Fruit fly (Drosophila melanogaster) whole organism, embryonic: ENCODE results near the gene CG13408.
A peak's percentile ranks its signal among the peaks of the same experiment; 100 is the strongest.

Experiments used
- Aef1 ChIP-seq: fragments of 200-800 bp; sonication (Bioruptor generic); IDR thresholded peaks from 3 replicates; pipeline ENCODE4 v1.3.6; 2022; ENCODE audit warnings: missing biosample characterization, missing genetic modification characterization
- CG10543 ChIP-seq: fragments of 200-800 bp; sonication (Bioruptor generic); optimal IDR thresholded peaks from 3 replicates; lab custom pipeline; 2017; ENCODE audit warnings: missing biosample characterization, mild to moderate bottlenecking, missing genetic modification characterization, moderate library complexity
- CG15514 ChIP-seq: fragments of 200-800 bp; sonication (Bioruptor generic); optimal IDR thresholded peaks from 3 replicates; lab custom pipeline; 2017; ENCODE audit warnings: missing biosample characterization, missing genetic modification characterization, mild to moderate bottlenecking, moderate library complexity, missing genetic modification reagents
- CG18476 ChIP-seq: fragments of 200-800 bp; sonication (Bioruptor generic); optimal IDR thresholded peaks from 2 replicates; lab custom pipeline; 2016; ENCODE audit warnings: missing biosample characterization, mild to moderate bottlenecking, missing genetic modification characterization
- CG18619 ChIP-seq: fragments of 200-800 bp; sonication (Bioruptor generic); optimal IDR thresholded peaks from 3 replicates; lab custom pipeline; 2017; ENCODE audit warnings: missing biosample characterization, mild to moderate bottlenecking, missing genetic modification characterization
- CG2875 ChIP-seq: fragments of 200-800 bp; sonication (Bioruptor generic); optimal IDR thresholded peaks from 2 replicates; lab custom pipeline; 2017; ENCODE audit warnings: missing biosample characterization, mild to moderate bottlenecking, missing genetic modification characterization, missing genetic modification reagents
- CG31388 ChIP-seq: fragments of 200-800 bp; sonication (Bioruptor generic); optimal IDR thresholded peaks from 2 replicates; lab custom pipeline; 2016; ENCODE audit warnings: missing biosample characterization, missing genetic modification characterization
- CG33557 ChIP-seq: fragments of 200-800 bp; sonication (Bioruptor generic); optimal IDR thresholded peaks from 2 replicates; lab custom pipeline; 2019; ENCODE audit warnings: missing biosample characterization, mild to moderate bottlenecking, missing genetic modification characterization, moderate library complexity
- CG34224 ChIP-seq: fragments of 200-800 bp; sonication (Bioruptor generic); IDR thresholded peaks from 3 replicates; pipeline ENCODE4 v1.3.6; 2022; ENCODE audit warnings: missing biosample characterization, missing genetic modification characterization; ENCODE audit not compliant: partially characterized antibody
- CG34422 ChIP-seq: fragments of 200-800 bp; sonication (Bioruptor generic); IDR thresholded peaks from 3 replicates; pipeline ENCODE4 v1.3.6; 2022; ENCODE audit warnings: missing biosample characterization, missing genetic modification characterization
- CG4328 ChIP-seq: fragments of 200-800 bp; sonication (Bioruptor generic); optimal IDR thresholded peaks from 3 replicates; lab custom pipeline; 2017; ENCODE audit warnings: missing biosample characterization, missing genetic modification reagents, missing genetic modification characterization
- CG6654 ChIP-seq: fragments of 200-800 bp; sonication (Bioruptor generic); optimal IDR thresholded peaks from 2 replicates; lab custom pipeline; 2017; ENCODE audit warnings: missing biosample characterization, mild to moderate bottlenecking, missing genetic modification characterization
- CG6683 ChIP-seq: fragments of 200-800 bp; sonication (Bioruptor generic); optimal IDR thresholded peaks from 2 replicates; lab custom pipeline; 2017; ENCODE audit warnings: missing biosample characterization, mild to moderate bottlenecking, missing genetic modification characterization, missing genetic modification reagents
- CG7928 ChIP-seq: fragments of 200-800 bp; sonication (Bioruptor generic); optimal IDR thresholded peaks from 2 replicates; lab custom pipeline; 2017; ENCODE audit warnings: missing biosample characterization, mild to moderate bottlenecking, missing genetic modification characterization
- CG8359 ChIP-seq: fragments of 200-800 bp; sonication (Bioruptor generic); optimal IDR thresholded peaks from 2 replicates; lab custom pipeline; 2017; ENCODE audit warnings: missing biosample characterization, mild to moderate bottlenecking, missing genetic modification characterization, borderline replicate concordance
- CG8388 ChIP-seq: fragments of 200-800 bp; sonication (Bioruptor generic); optimal IDR thresholded peaks from 2 replicates; lab custom pipeline; 2019; ENCODE audit warnings: missing biosample characterization, mild to moderate bottlenecking, missing genetic modification characterization, moderate library complexity
- CG8765 ChIP-seq: fragments of 200-800 bp; sonication (Bioruptor generic); IDR thresholded peaks from 2 replicates; pipeline ENCODE4 v1.3.6; 2022; ENCODE audit warnings: missing biosample characterization, missing genetic modification characterization
- CG9727 ChIP-seq: fragments of 200-800 bp; sonication (Bioruptor generic); optimal IDR thresholded peaks from 3 replicates; lab custom pipeline; 2017; ENCODE audit warnings: missing biosample characterization, mild to moderate bottlenecking, missing genetic modification characterization
- CrebB ChIP-seq: fragments of 200-800 bp; sonication (Bioruptor generic); optimal IDR thresholded peaks from 3 replicates; lab custom pipeline; 2018; ENCODE audit warnings: missing biosample characterization, mild to moderate bottlenecking, missing genetic modification characterization
- Dad ChIP-seq: fragments of 200-800 bp; sonication (Bioruptor generic); optimal IDR thresholded peaks from 3 replicates; lab custom pipeline; 2016; ENCODE audit warnings: missing biosample characterization, missing genetic modification characterization
- Dfd ChIP-seq, 2 experiments: fragments of >200 bp; optimal IDR thresholded peaks; 2 replicates each; lab custom pipeline; 2017; ENCODE audit warnings: missing biosample characterization in 2 of 2, missing genetic modification characterization in 2 of 2
- E2f1 ChIP-seq: fragments of 200-800 bp; sonication (Bioruptor generic); IDR thresholded peaks from 2 replicates; pipeline ENCODE4 v1.3.6; 2022; ENCODE audit warnings: missing biosample characterization, missing genetic modification characterization
- Fer1 ChIP-seq: fragments of 200-800 bp; sonication (Bioruptor generic); optimal IDR thresholded peaks from 2 replicates; lab custom pipeline; 2017; ENCODE audit warnings: missing biosample characterization, mild to moderate bottlenecking, missing genetic modification characterization
- Hand ChIP-seq: fragments of 200-800 bp; sonication (Bioruptor generic); optimal IDR thresholded peaks from 2 replicates; lab custom pipeline; 2017; ENCODE audit warnings: mild to moderate bottlenecking, missing biosample characterization, missing genetic modification reagents, missing genetic modification characterization
- Lhr ChIP-seq: fragments of 200-800 bp; sonication (Bioruptor generic); optimal IDR thresholded peaks from 3 replicates; lab custom pipeline; 2017; ENCODE audit warnings: mild to moderate bottlenecking, missing biosample characterization, missing genetic modification reagents, missing genetic modification characterization
- Oaz ChIP-seq: fragments of 200-800 bp; sonication (Bioruptor generic); IDR thresholded peaks from 2 replicates; pipeline ENCODE4 v1.3.6; 2022; ENCODE audit warnings: missing biosample characterization, missing genetic modification characterization
- Ravus ChIP-seq: fragments of 200-800 bp; sonication (Bioruptor generic); IDR thresholded peaks from 2 replicates; pipeline ENCODE4 v1.3.6; 2022; ENCODE audit warnings: missing biosample characterization, missing genetic modification characterization
- Side ChIP-seq: fragments of 200-800 bp; sonication (Bioruptor generic); optimal IDR thresholded peaks from 2 replicates; lab custom pipeline; 2016; ENCODE audit warnings: missing biosample characterization, missing genetic modification characterization
- Sox102F ChIP-seq: fragments of 200-800 bp; sonication (Bioruptor generic); optimal IDR thresholded peaks from 2 replicates; lab custom pipeline; 2018; ENCODE audit warnings: missing biosample characterization, mild to moderate bottlenecking, missing genetic modification characterization, moderate library complexity
- Usf ChIP-seq: fragments of 200-800 bp; sonication (Bioruptor generic); optimal IDR thresholded peaks from 2 replicates; lab custom pipeline; 2017; ENCODE audit warnings: missing genotype, missing biosample characterization, missing genetic modification characterization
- chm ChIP-seq: fragments of 200-800 bp; sonication (Bioruptor generic); IDR thresholded peaks from 2 replicates; pipeline ENCODE4 v1.3.6; 2022; ENCODE audit warnings: missing biosample characterization, missing genetic modification characterization
- cwo ChIP-seq: fragments of 200-800 bp; sonication (Bioruptor generic); optimal IDR thresholded peaks from 3 replicates; lab custom pipeline; 2017; ENCODE audit warnings: missing biosample characterization, missing genetic modification characterization, mild to moderate bottlenecking, moderate library complexity, missing genetic modification reagents
- dmrt11E ChIP-seq: fragments of 200-800 bp; sonication (Bioruptor generic); optimal IDR thresholded peaks from 3 replicates; lab custom pipeline; 2018; ENCODE audit warnings: missing biosample characterization, mild to moderate bottlenecking, missing genetic modification characterization, moderate library complexity
- dmrt99B ChIP-seq: fragments of 200-800 bp; sonication (Bioruptor generic); optimal IDR thresholded peaks from 2 replicates; lab custom pipeline; 2018; ENCODE audit warnings: missing biosample characterization, mild to moderate bottlenecking, missing genetic modification characterization, moderate library complexity
- esg ChIP-seq: fragments of 200-800 bp; sonication (Bioruptor generic); conservative IDR thresholded peaks from 2 replicates; pipeline ENCODE4 v1.3.6; 2022; ENCODE audit warnings: missing biosample characterization, missing genetic modification characterization
- fd102C ChIP-seq: fragments of 200-800 bp; sonication (Bioruptor generic); optimal IDR thresholded peaks from 2 replicates; lab custom pipeline; 2018; ENCODE audit warnings: missing biosample characterization, mild to moderate bottlenecking, missing genetic modification characterization, moderate library complexity
- fu2 ChIP-seq: fragments of 200-800 bp; sonication (Bioruptor generic); optimal IDR thresholded peaks from 2 replicates; lab custom pipeline; 2016; ENCODE audit warnings: missing biosample characterization, missing genetic modification characterization
- gce ChIP-seq: fragments of 200-800 bp; sonication (Bioruptor generic); IDR thresholded peaks from 3 replicates; pipeline ENCODE4 v1.3.6; 2022; ENCODE audit warnings: missing biosample characterization, missing genetic modification characterization
- gcm2 ChIP-seq: fragments of 200-800 bp; sonication (Bioruptor generic); optimal IDR thresholded peaks from 2 replicates; lab custom pipeline; 2016; ENCODE audit warnings: missing biosample characterization, missing genetic modification characterization
- gem ChIP-seq: fragments of 200-800 bp; sonication (Bioruptor generic); optimal IDR thresholded peaks from 2 replicates; lab custom pipeline; 2019; ENCODE audit warnings: missing biosample characterization, mild to moderate bottlenecking, missing genetic modification characterization, moderate library complexity
- gfzf ChIP-seq: fragments of 200-800 bp; sonication (Bioruptor generic); optimal IDR thresholded peaks from 2 replicates; lab custom pipeline; 2016; ENCODE audit warnings: missing biosample characterization, mild to moderate bottlenecking, missing genetic modification characterization, moderate library complexity
- ind ChIP-seq: fragments of 200-800 bp; sonication (Bioruptor generic); optimal IDR thresholded peaks from 3 replicates; lab custom pipeline; 2016; ENCODE audit warnings: missing biosample characterization, missing genetic modification characterization
- jumu ChIP-seq: fragments of 200-800 bp; sonication (Bioruptor generic); optimal IDR thresholded peaks from 3 replicates; lab custom pipeline; 2016; ENCODE audit warnings: missing biosample characterization, missing genetic modification characterization
- kah ChIP-seq: fragments of 200-800 bp; sonication (Bioruptor generic); optimal IDR thresholded peaks from 2 replicates; lab custom pipeline; 2018; ENCODE audit warnings: missing biosample characterization, mild to moderate bottlenecking, missing genetic modification characterization
- lmd ChIP-seq: fragments of 200-800 bp; sonication (Bioruptor generic); IDR thresholded peaks from 2 replicates; pipeline ENCODE4 v1.3.6; 2022; ENCODE audit warnings: missing biosample characterization, missing genetic modification characterization
- nmo ChIP-seq: fragments of 200-800 bp; sonication (Bioruptor generic); optimal IDR thresholded peaks from 2 replicates; lab custom pipeline; 2018; ENCODE audit warnings: missing biosample characterization, mild to moderate bottlenecking, missing genetic modification characterization, moderate library complexity
- salm ChIP-seq: fragments of 200-800 bp; sonication (Bioruptor generic); optimal IDR thresholded peaks from 2 replicates; lab custom pipeline; 2018; ENCODE audit warnings: missing biosample characterization, mild to moderate bottlenecking, missing genetic modification characterization
- so ChIP-seq: fragments of 200-800 bp; sonication (Bioruptor generic); IDR thresholded peaks from 3 replicates; pipeline ENCODE4 v1.3.6; 2022; ENCODE audit warnings: missing biosample characterization, missing genetic modification characterization
- usp ChIP-seq: fragments of >200 bp; optimal IDR thresholded peaks from 2 replicates; lab custom pipeline; 2017; ENCODE audit warnings: missing biosample characterization, missing genetic modification characterization
- wdn ChIP-seq: fragments of 200-800 bp; sonication (Bioruptor generic); IDR thresholded peaks from 2 replicates; pipeline ENCODE4 v1.3.6; 2022; ENCODE audit warnings: missing biosample characterization, missing genetic modification characterization
- zfh2 ChIP-seq: fragments of 200-800 bp; sonication (Bioruptor generic); optimal IDR thresholded peaks from 2 replicates; lab custom pipeline; 2016; ENCODE audit warnings: missing biosample characterization, missing genetic modification characterization

CG13408 gene

dm6 chr3R:22108316-22108715, 28.1 kb downstream of the CG13408 start (continued):
- no peak for TF ChIP-seq CG7928 (GFP tag; lab: Kevin White, UChicago)
- TF ChIP-seq esg (GFP tag; lab: Robert Waterston, UW) = no peak
- no peak for TF ChIP-seq Oaz (GFP tag; lab: Robert Waterston, UW)
- no peak for TF ChIP-seq fd102C
- TF ChIP-seq CG31388 (GFP tag; lab: Kevin White, UChicago) = no peak
- no peak for TF ChIP-seq nmo (GFP tag; lab: Kevin White, UChicago)
- TF ChIP-seq gce (GFP tag; lab: Robert Waterston, UW) = no peak
- TF ChIP-seq zfh2 = no peak
- no peak for TF ChIP-seq CG33557
- no peak for TF ChIP-seq Aef1
- TF ChIP-seq Side (GFP tag; lab: Kevin White, UChicago) = no peak
- no peak for TF ChIP-seq CG34224 (GFP tag; lab: Robert Waterston, UW)
- no peak for TF ChIP-seq CG8765 (GFP tag; lab: Robert Waterston, UW)
- no peak for TF ChIP-seq CG9727
- no peak for TF ChIP-seq CG10543 (GFP tag; lab: Kevin White, UChicago)
- peak; percentile 63 for TF ChIP-seq Sox102F
- no peak for TF ChIP-seq usp (GFP tag; lab: Kevin White, UChicago)
- peak; percentile 73 for TF ChIP-seq dmrt99B (tag; lab: Kevin White, UChicago)
- TF ChIP-seq CG6654 (GFP tag; lab: Kevin White, UChicago) = peak; percentile 5
- peak; percentile 71 for TF ChIP-seq gem (tag; lab: Kevin White, UChicago)
- TF ChIP-seq wdn = no peak
- TF ChIP-seq Fer1 (GFP tag; lab: Kevin White, UChicago) = no peak
- TF ChIP-seq so (GFP tag; lab: Robert Waterston, UW) = no peak
- TF ChIP-seq Usf = no peak
- no peak for TF ChIP-seq gfzf
- no peak for TF ChIP-seq Ravus
- peak; percentile 78 for TF ChIP-seq ind (GFP tag; lab: Kevin White, UChicago)
- peak; percentile 30 for TF ChIP-seq CG8388
- no peak for TF ChIP-seq jumu (GFP tag; lab: Kevin White, UChicago)
- peak; percentile 8 for TF ChIP-seq CG18619 (GFP tag; lab: Kevin White, UChicago)
- no peak for TF ChIP-seq CrebB
- TF ChIP-seq kah (GFP tag; lab: Kevin White, UChicago) = no peak
- peak; percentile 40; the same call in 1 of the 2 replicates for TF ChIP-seq chm
- TF ChIP-seq CG15514 (GFP tag; lab: Kevin White, UChicago) = peak; percentile 46
- TF ChIP-seq CG34422 (GFP tag; lab: Robert Waterston, UW) = no peak
- no peak for TF ChIP-seq CG6683 (GFP tag; lab: Kevin White, UChicago)
- TF ChIP-seq Lhr (GFP tag; lab: Kevin White, UChicago) = no peak
- no peak for TF ChIP-seq CG8359
- TF ChIP-seq gcm2 (GFP tag; lab: Kevin White, UChicago) = no peak
- peak; percentile 71 for TF ChIP-seq cwo (GFP tag; lab: Kevin White, UChicago)
- no peak for TF ChIP-seq CG4328
- no peak for TF ChIP-seq dmrt11E (tag; lab: Kevin White, UChicago)
- TF ChIP-seq Dad (GFP tag; lab: Kevin White, UChicago) = no peak
- peak; percentile 14 for TF ChIP-seq CG18476 (GFP tag; lab: Kevin White, UChicago)
- no peak for TF ChIP-seq salm (tag; lab: Kevin White, UChicago)
- no peak for TF ChIP-seq fu2 (GFP tag; lab: Kevin White, UChicago)
- no peak for TF ChIP-seq Dfd (GFP tag; optimal IDR thresholded peaks at IDR 0.05; lab: Kevin White, UChicago)
- peak; percentile 49; the same call in 1 of the 2 replicates for TF ChIP-seq lmd (GFP tag; lab: Robert Waterston, UW)
- peak; percentile 48; the same call in 1 of the 2 replicates for TF ChIP-seq E2f1 (GFP tag; lab: Robert Waterston, UW)
- no peak for TF ChIP-seq CG2875 (GFP tag; lab: Kevin White, UChicago)
- TF ChIP-seq Hand (GFP tag; lab: Kevin White, UChicago) = peak; percentile 27
